Worm (Caenorhabditis elegans) whole organism, L3 larva: ENCODE data around the gene K10D11.3.

Experiments used
- aly-2 ChIP-seq: fragments of 150-350 bp; optimal IDR thresholded peaks from 2 replicates; lab custom pipeline; 2014; ENCODE audit warnings: missing biosample characterization, missing genetic modification characterization
- ceh-82 ChIP-seq: fragments of 150-350 bp; optimal IDR thresholded peaks from 2 replicates; lab custom pipeline; 2014; ENCODE audit warnings: missing biosample characterization, missing genetic modification characterization
- elt-1 ChIP-seq: fragments of 150-350 bp; optimal IDR thresholded peaks from 2 replicates; lab custom pipeline; 2014; ENCODE audit warnings: missing biosample characterization, missing genetic modification characterization
- fkh-10 ChIP-seq: sonication (generic microtip); optimal IDR thresholded peaks from 2 replicates; lab custom pipeline; 2017; ENCODE audit warnings: missing biosample characterization, missing genetic modification reagents, missing genetic modification characterization
- jun-1 ChIP-seq: fragments of 150-350 bp; optimal IDR thresholded peaks from 2 replicates; lab custom pipeline; 2014; ENCODE audit warnings: missing biosample characterization, missing genetic modification reagents, missing genetic modification characterization
- lin-39 ChIP-seq: fragments of 150-350 bp; optimal IDR thresholded peaks from 2 replicates; lab custom pipeline; 2018; ENCODE audit warnings: missing biosample characterization, missing genetic modification reagents, missing genetic modification characterization
- nhr-23 ChIP-seq: fragments of 150-350 bp; optimal IDR thresholded peaks from 2 replicates; lab custom pipeline; 2014; ENCODE audit warnings: missing biosample characterization, missing genetic modification reagents, missing genetic modification characterization
- nhr-77 ChIP-seq: fragments of 150-350 bp; optimal IDR thresholded peaks from 2 replicates; lab custom pipeline; 2014; ENCODE audit warnings: missing biosample characterization, missing genetic modification characterization
- pqm-1 ChIP-seq: fragments of 150-350 bp; optimal IDR thresholded peaks from 2 replicates; lab custom pipeline; 2017; ENCODE audit warnings: missing biosample characterization, missing genetic modification characterization, inconsistent platforms
- unc-62 ChIP-seq: fragments of 150-350 bp; sonication (generic microtip); optimal IDR thresholded peaks from 4 replicates; lab custom pipeline; 2014; ENCODE audit warnings: missing biosample characterization, missing genetic modification reagents, missing genetic modification characterization
- ztf-11 ChIP-seq: fragments of 150-350 bp; optimal IDR thresholded peaks from 2 replicates; lab custom pipeline; 2014; ENCODE audit warnings: missing biosample characterization, missing genetic modification characterization

DNA sequence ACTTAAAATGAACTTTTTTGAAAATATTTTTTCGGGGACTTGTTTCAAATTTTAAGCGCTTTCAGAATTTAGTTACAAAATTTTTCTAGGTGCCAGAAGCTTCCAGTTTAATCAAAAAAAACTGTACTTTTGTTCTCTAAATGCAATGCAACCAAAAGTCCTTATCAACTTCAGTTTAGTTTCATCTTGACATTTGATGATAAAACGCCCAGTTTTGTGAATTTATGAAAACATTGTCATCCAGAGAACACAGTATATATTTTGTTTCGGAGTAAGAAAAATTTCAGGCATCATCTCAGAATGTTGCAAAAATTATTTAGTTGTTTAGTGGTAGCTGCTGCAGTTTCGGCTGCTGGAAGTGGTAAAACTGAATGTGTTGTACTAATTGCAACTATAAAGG lies 28.2 kb downstream of the K10D11.3 start, which contains the start of gene F55G11.6:
- TF ChIP-seq fkh-10 = no peak
- no peak for TF ChIP-seq ztf-11 (tag; lab: Kevin White, UChicago)
- no peak for TF ChIP-seq lin-39 (tag; lab: Kevin White, UChicago)
- TF ChIP-seq nhr-77 (tag; lab: Kevin White, UChicago) = no peak
- no peak for TF ChIP-seq elt-1 (tag; lab: Kevin White, UChicago)
- no peak for TF ChIP-seq nhr-23 (tag; lab: Kevin White, UChicago)
- TF ChIP-seq pqm-1 (tag; lab: Kevin White, UChicago) = no peak
- no peak for TF ChIP-seq unc-62 (GFP tag; lab: Kevin White, UChicago)
- no peak for TF ChIP-seq jun-1 (tag; lab: Kevin White, UChicago)
- TF ChIP-seq aly-2 (tag; lab: Kevin White, UChicago) = no peak
- TF ChIP-seq ceh-82 = no peak
